Worm (Caenorhabditis elegans): ENCODE data around the gene fkh-2.

Gene fkh-2

ce11 chrX:3694172-3694571, 48.0 kb downstream of the fkh-2 start (continued):
- TF ChIP-seq tag-97 (GFP tag; IDR thresholded peaks at IDR 0.05) (no peak), ZK337.2 (GFP tag; IDR thresholded peaks at IDR 0.05) (no peak), mdt-29 (GFP tag; IDR thresholded peaks at IDR 0.05) (0 out of 2 replicates have a peak, but pooled peaks have one; percentile 37), mes-2 (tag; optimal IDR thresholded peaks at IDR 0.05; ENCODE audit: poor library complexity, severe bottlenecking) (peak; percentile 65), fkh-10 (GFP tag; optimal IDR thresholded peaks at IDR 0.05) (peak; percentile 64), R02D3.7 (tag; optimal IDR thresholded peaks at IDR 0.05) (no peak), nhr-25 (tag; optimal IDR thresholded peaks at IDR 0.05; ENCODE audit: borderline replicate concordance, insufficient read depth) (no peak), set-16 (GFP tag; IDR thresholded peaks at IDR 0.05) (peak; percentile 48; the same call in 1 of the 2 replicates), lir-3 (tag; optimal IDR thresholded peaks at IDR 0.05) (no peak), hmg-1.1 (GFP tag; IDR thresholded peaks at IDR 0.05) (peak; percentile 83), daf-16 (GFP tag; optimal IDR thresholded peaks at IDR 0.05) (peak in 1 of 2 experiments; percentile 69), daf-16 (tag; optimal IDR thresholded peaks at IDR 0.05) (no peak), madf-9 (GFP tag; conservative IDR thresholded peaks at IDR 0.05) (0 out of 2 replicates have a peak, but pooled peaks have one; percentile 17), spr-1 (tag; optimal IDR thresholded peaks at IDR 0.05) (no peak), nhr-11 (tag; optimal IDR thresholded peaks at IDR 0.05) (peak; percentile 56), lsy-2 (tag; optimal IDR thresholded peaks at IDR 0.05) (peak; percentile 49 to 58), aha-1 (tag) (peak; percentile 99), zip-2 (tag; optimal IDR thresholded peaks at IDR 0.05) (no peak), dmd-6 (GFP tag; IDR thresholded peaks at IDR 0.05) (peak; percentile 58), egl-27 (tag; optimal IDR thresholded peaks at IDR 0.05) (no peak), zip-11 (GFP tag; IDR thresholded peaks at IDR 0.05) (no peak), nhr-111 (GFP tag; optimal IDR thresholded peaks at IDR 0.05) (no peak), unc-62 (GFP tag; optimal IDR thresholded peaks at IDR 0.05 in 1 of 2) (no peak), unc-62 (tag; optimal IDR thresholded peaks at IDR 0.05) (no peak), ceh-20 (GFP tag; IDR thresholded peaks at IDR 0.05) (0 out of 2 replicates have a peak, but pooled peaks have one; percentile 33), egl-43 (GFP tag; IDR thresholded peaks at IDR 0.05) (peak; percentile 60; the same call in 1 of the 2 replicates), T26A8.4 (GFP tag; IDR thresholded peaks at IDR 0.05) (no peak), zfp-3 (GFP tag; conservative IDR thresholded peaks at IDR 0.05) (0 out of 2 replicates have a peak, but pooled peaks have one; percentile 58), vab-7 (GFP tag; IDR thresholded peaks at IDR 0.05) (peak; percentile 58; the same call in 1 of the 2 replicates)

- no peak for TF ChIP-seq spr-3 (GFP tag; optimal IDR thresholded peaks at IDR 0.05)
- TF ChIP-seq spr-1 (tag; optimal IDR thresholded peaks at IDR 0.05), result no peak
- no peak for TF ChIP-seq lim-7 (GFP tag; IDR thresholded peaks at IDR 0.05)
- no peak for TF ChIP-seq ztf-11 (tag; optimal IDR thresholded peaks at IDR 0.05)
- TF ChIP-seq vab-7 (GFP tag; IDR thresholded peaks at IDR 0.05), result no peak
- no peak for TF ChIP-seq ztf-7 (tag; optimal IDR thresholded peaks at IDR 0.05)
- TF ChIP-seq ama-1 (optimal IDR thresholded peaks at IDR 0.05), result no peak
- TF ChIP-seq Y48G9A.11 (GFP tag; IDR thresholded peaks at IDR 0.05), result no peak
- TF ChIP-seq mdt-29 (GFP tag; IDR thresholded peaks at IDR 0.05), result no peak
- no peak for TF ChIP-seq nhr-28 (tag; optimal IDR thresholded peaks at IDR 0.05)
- no peak for TF ChIP-seq nhr-10 (tag; optimal IDR thresholded peaks at IDR 0.05)
- TF ChIP-seq nhr-237 (tag; optimal IDR thresholded peaks at IDR 0.05), result no peak
- no peak for TF ChIP-seq lin-13 (GFP tag; optimal IDR thresholded peaks at IDR 0.05)
- TF ChIP-seq ces-1 (GFP tag; optimal IDR thresholded peaks at IDR 0.05), result no peak
- no peak for TF ChIP-seq nhr-11 (tag; optimal IDR thresholded peaks at IDR 0.05)
- no peak for TF ChIP-seq F49E8.2 (tag; optimal IDR thresholded peaks at IDR 0.05; ENCODE audit: borderline replicate concordance)
Measured at ce11 chrX:3693138-3693537, 49.0 kb downstream of the fkh-2 start, which contains the start of gene C02F12.8. TSS of gene C02F12.8 (minus strand) at chrX:3693238.
